Fruit fly (Drosophila melanogaster): Measurements from ENCODE around the gene CG5001.

dm6 chr2L:1217892-1218473, 32.4 kb downstream of the CG5001 start:
- no peak for TF ChIP-seq CG12768 (GFP tag; optimal IDR thresholded peaks at IDR 0.05)
- TF ChIP-seq Crg-1 (GFP tag; optimal IDR thresholded peaks at IDR 0.05) = no peak
- no peak for TF ChIP-seq Mnt (GFP tag; optimal IDR thresholded peaks at IDR 0.05)
- TF ChIP-seq CG7045 (GFP tag; optimal IDR thresholded peaks at IDR 0.05) = no peak
- TF ChIP-seq Clk (GFP tag; optimal IDR thresholded peaks at IDR 0.05) = no peak

All from whole organism, adult.